Worm (Caenorhabditis elegans) whole organism, late embryonic: Measurements from ENCODE around the gene sre-41.

Experiments
- C38D4.7 ChIP-seq: fragments of 200-800 bp; sonication (Bioruptor generic); optimal IDR thresholded peaks from 2 replicates; lab custom pipeline; 2018; ENCODE audit warnings: mild to moderate bottlenecking, missing genetic modification characterization, moderate library complexity, missing compliant biosample characterization
- F13H6.1 ChIP-seq: sonication (generic microtip); optimal IDR thresholded peaks from 2 replicates; lab custom pipeline; 2016; ENCODE audit warnings: missing genetic modification characterization, missing compliant biosample characterization
- K09A11.1 ChIP-seq: sonication (generic microtip); optimal IDR thresholded peaks from 2 replicates; lab custom pipeline; 2017; ENCODE audit warnings: antibody characterized with exemption, mild to moderate bottlenecking, missing genetic modification characterization, missing compliant biosample characterization; ENCODE audit not compliant: insufficient read depth
- Y22D7AL.16 ChIP-seq: sonication (generic microtip); optimal IDR thresholded peaks from 2 replicates; lab custom pipeline; 2016; ENCODE audit warnings: missing genetic modification characterization, missing compliant biosample characterization
- ahr-1 ChIP-seq: sonication (generic microtip); optimal IDR thresholded peaks from 2 replicates; lab custom pipeline; 2016; ENCODE audit warnings: missing genetic modification characterization, missing compliant biosample characterization
- ama-1 ChIP-seq: fragments of 150-350 bp; optimal IDR thresholded peaks from 2 replicates; lab custom pipeline; 2014
- ceh-2 ChIP-seq: sonication (generic microtip); optimal IDR thresholded peaks from 2 replicates; lab custom pipeline; 2016; ENCODE audit warnings: missing genotype, missing genetic modification characterization, missing compliant biosample characterization
- ceh-22 ChIP-seq: sonication (generic microtip); optimal IDR thresholded peaks from 2 replicates; lab custom pipeline; 2017; ENCODE audit warnings: missing biosample characterization, missing genetic modification characterization
- ceh-24 ChIP-seq: sonication (generic microtip); optimal IDR thresholded peaks from 2 replicates; lab custom pipeline; 2016; ENCODE audit warnings: mild to moderate bottlenecking, missing genetic modification characterization, missing compliant biosample characterization
- ceh-30 ChIP-seq: fragments of 150-350 bp; optimal IDR thresholded peaks from 2 replicates; lab custom pipeline; 2014; ENCODE audit warnings: missing biosample characterization, missing genetic modification characterization
- ceh-31 ChIP-seq: sonication (generic microtip); optimal IDR thresholded peaks from 2 replicates; lab custom pipeline; 2016; ENCODE audit warnings: missing genetic modification characterization, missing compliant biosample characterization
- ceh-34 ChIP-seq: sonication (generic microtip); optimal IDR thresholded peaks from 2 replicates; lab custom pipeline; 2016; ENCODE audit warnings: mild to moderate bottlenecking, missing genetic modification characterization, missing compliant biosample characterization
- ceh-45 ChIP-seq: fragments of 200-800 bp; sonication (Bioruptor generic); IDR thresholded peaks from 2 replicates; pipeline ENCODE4 v1.3.6; 2022; ENCODE audit warnings: missing genetic modification reagents, missing genetic modification characterization, missing compliant biosample characterization
- ceh-48 ChIP-seq: sonication (generic microtip); optimal IDR thresholded peaks from 2 replicates; lab custom pipeline; 2016; ENCODE audit warnings: missing genetic modification characterization, inconsistent platforms, missing compliant biosample characterization
- ceh-6 ChIP-seq: fragments of 200-800 bp; sonication (Bioruptor generic); optimal IDR thresholded peaks from 2 replicates; lab custom pipeline; 2018; ENCODE audit warnings: mild to moderate bottlenecking, missing genetic modification characterization, missing compliant biosample characterization
- ceh-9 ChIP-seq: sonication (generic microtip); optimal IDR thresholded peaks from 2 replicates; lab custom pipeline; 2016; ENCODE audit warnings: mild to moderate bottlenecking, missing genetic modification characterization, inconsistent platforms, missing compliant biosample characterization
- che-1 ChIP-seq: sonication (generic microtip); optimal IDR thresholded peaks from 2 replicates; lab custom pipeline; 2016; ENCODE audit warnings: mild to moderate bottlenecking, missing genetic modification characterization, missing compliant biosample characterization
- dmd-4 ChIP-seq: sonication (generic microtip); optimal IDR thresholded peaks from 2 replicates; lab custom pipeline; 2016; ENCODE audit warnings: borderline replicate concordance, missing genetic modification characterization, missing compliant biosample characterization
- ets-4 ChIP-seq: sonication (generic microtip); optimal IDR thresholded peaks from 2 replicates; lab custom pipeline; 2016; ENCODE audit warnings: missing genetic modification characterization, missing compliant biosample characterization
- eyg-1 ChIP-seq: sonication (generic microtip); optimal IDR thresholded peaks from 2 replicates; lab custom pipeline; 2016; ENCODE audit warnings: missing genotype, missing genetic modification characterization, missing compliant biosample characterization
- fax-1 ChIP-seq: sonication (generic microtip); optimal IDR thresholded peaks from 2 replicates; lab custom pipeline; 2016; ENCODE audit warnings: missing genotype, missing genetic modification characterization, missing compliant biosample characterization
- gmeb-2 ChIP-seq: sonication (generic microtip); optimal IDR thresholded peaks from 2 replicates; lab custom pipeline; 2016; ENCODE audit warnings: missing genetic modification characterization, inconsistent platforms, missing compliant biosample characterization
- hlh-13 ChIP-seq: fragments of 200-800 bp; sonication (Bioruptor generic); optimal IDR thresholded peaks from 2 replicates; lab custom pipeline; 2018; ENCODE audit warnings: mild to moderate bottlenecking, missing genetic modification characterization, missing compliant biosample characterization
- hlh-15 ChIP-seq: sonication (generic microtip); optimal IDR thresholded peaks from 2 replicates; lab custom pipeline; 2016; ENCODE audit warnings: missing genetic modification characterization, missing compliant biosample characterization
- hlh-30 ChIP-seq: sonication (generic microtip); optimal IDR thresholded peaks from 2 replicates; lab custom pipeline; 2017; ENCODE audit warnings: antibody characterized with exemption, missing genetic modification characterization, missing compliant biosample characterization; ENCODE audit not compliant: insufficient read depth
- lim-6 ChIP-seq: sonication (generic microtip); optimal IDR thresholded peaks from 2 replicates; lab custom pipeline; 2016; ENCODE audit warnings: missing genetic modification characterization, missing compliant biosample characterization
- madf-2 ChIP-seq: sonication (generic microtip); optimal IDR thresholded peaks from 2 replicates; lab custom pipeline; 2017; ENCODE audit warnings: missing genetic modification characterization, missing compliant biosample characterization
- mec-3 ChIP-seq: sonication (generic microtip); optimal IDR thresholded peaks from 2 replicates; lab custom pipeline; 2016; ENCODE audit warnings: borderline replicate concordance, missing genetic modification characterization, missing compliant biosample characterization
- nfya-1 ChIP-seq: sonication (generic microtip); optimal IDR thresholded peaks from 2 replicates; lab custom pipeline; 2017; ENCODE audit warnings: missing genetic modification characterization, mild to moderate bottlenecking, missing compliant biosample characterization, antibody characterized with exemption, moderate library complexity
- nhr-232 ChIP-seq: sonication (generic microtip); optimal IDR thresholded peaks from 2 replicates; lab custom pipeline; 2016; ENCODE audit warnings: missing genetic modification characterization, missing compliant biosample characterization
- pax-1 ChIP-seq: fragments of 150-350 bp; optimal IDR thresholded peaks from 2 replicates; lab custom pipeline; 2014; ENCODE audit warnings: missing biosample characterization, missing genetic modification characterization
- syd-9 ChIP-seq: sonication (generic microtip); optimal IDR thresholded peaks from 2 replicates; lab custom pipeline; 2016; ENCODE audit warnings: mild to moderate bottlenecking, missing genetic modification characterization, moderate library complexity, missing compliant biosample characterization
- tbx-2 ChIP-seq: sonication (generic microtip); optimal IDR thresholded peaks from 2 replicates; lab custom pipeline; 2016; ENCODE audit warnings: missing genetic modification characterization, missing compliant biosample characterization
- unc-3 ChIP-seq, 2 experiments: fragments of 200-800 bp in 1 of 2; sonication (Bioruptor generic) in 1 of 2; sonication (generic microtip) in 1 of 2; conservative IDR thresholded peaks in 1 of 2; optimal IDR thresholded peaks in 1 of 2; 2 replicates each; pipeline versions ENCODE4 v1.3.6 to Lab custom; 2016 to 2022; ENCODE audit warnings: missing compliant biosample characterization in 2 of 2, missing genetic modification characterization in 2 of 2, missing genetic modification reagents in 1 of 2
- unc-42 ChIP-seq: sonication (generic microtip); optimal IDR thresholded peaks from 2 replicates; lab custom pipeline; 2016; ENCODE audit warnings: missing genotype, missing genetic modification characterization, missing compliant biosample characterization
- unc-86 ChIP-seq: sonication (generic microtip); optimal IDR thresholded peaks from 2 replicates; lab custom pipeline; 2016; ENCODE audit warnings: missing genetic modification characterization, missing compliant biosample characterization
- zip-5 ChIP-seq: sonication (generic microtip); optimal IDR thresholded peaks from 2 replicates; lab custom pipeline; 2016; ENCODE audit warnings: missing genetic modification characterization, missing compliant biosample characterization

Gene sre-41

ce11 chrII:12389783-12390182, 1.7 kb downstream of the sre-41 start, which contains the start of gene Y57A10B.6:
Gene Y57A10B.6, plus strand, starts transcription at chrII:12390083.
- TF ChIP-seq F13H6.1 (tag; lab: Kevin White, UChicago) = no peak
- TF ChIP-seq ceh-30 (tag; lab: Kevin White, UChicago) = no peak
- TF ChIP-seq ets-4 = no peak
- TF ChIP-seq ceh-31 = no peak

- no peak for TF ChIP-seq eyg-1 (tag; lab: Kevin White, UChicago)
- no peak for TF ChIP-seq C38D4.7 (GFP tag; lab: Kevin White, UChicago)
- TF ChIP-seq hlh-15 (tag; lab: Kevin White, UChicago) = no peak
Observed at ce11 chrII:12393690-12394089, 5.6 kb downstream of the sre-41 start, which contains the start of gene Y57A10B.7. Gene Y57A10B.7, minus strand, starts transcription at chrII:12393790.

ce11 chrII:12394138-12394537, 6.1 kb downstream of the sre-41 start:
- peak; percentile 38 for TF ChIP-seq ceh-48 (tag; lab: Kevin White, UChicago)
- TF ChIP-seq unc-42 = no peak

ce11 chrII:12397656-12398055, 9.6 kb downstream of the sre-41 start, which contains the start of gene F57G9.7:
Gene F57G9.7, minus strand, starts transcription at chrII:12397756.
- TF ChIP-seq fax-1 (tag; lab: Kevin White, UChicago) = no peak
- TF ChIP-seq Y22D7AL.16 (tag; lab: Kevin White, UChicago) = no peak
- no peak for TF ChIP-seq ama-1
- no peak for TF ChIP-seq eyg-1 (tag; lab: Kevin White, UChicago)
- no peak for TF ChIP-seq mec-3 (tag; lab: Kevin White, UChicago)
- no peak for TF ChIP-seq syd-9 (tag; lab: Kevin White, UChicago)
- no peak for TF ChIP-seq nhr-232 (tag; lab: Kevin White, UChicago)
- no peak for TF ChIP-seq gmeb-2 (tag; lab: Kevin White, UChicago)
- TF ChIP-seq madf-2 (tag; lab: Kevin White, UChicago) = no peak
- TF ChIP-seq che-1 (tag; lab: Kevin White, UChicago) = no peak
- TF ChIP-seq K09A11.1 (tag; lab: Kevin White, UChicago) = no peak
- no peak for TF ChIP-seq ceh-34

- TF ChIP-seq lim-6 (tag; lab: Kevin White, UChicago) (no peak), ceh-48 (tag; lab: Kevin White, UChicago) (no peak), ceh-45 (GFP tag; lab: Robert Waterston, UW) (no peak), dmd-4 (no peak), hlh-30 (tag; lab: Kevin White, UChicago) (no peak), ama-1 (no peak), hlh-13 (no peak), Y22D7AL.16 (tag; lab: Kevin White, UChicago) (no peak), pax-1 (tag; lab: Kevin White, UChicago) (no peak), ceh-9 (tag; lab: Kevin White, UChicago) (no peak), mec-3 (tag; lab: Kevin White, UChicago) (no peak), ceh-2 (tag; lab: Kevin White, UChicago) (no peak), tbx-2 (tag; lab: Kevin White, UChicago) (no peak)
- TF ChIP-seq, all 69 proteins: peak for 0
Observed at ce11 chrII:12401791-12402190, 13.7 kb downstream of the sre-41 start, which contains the start of gene sre-29. Gene sre-29, minus strand, starts transcription at chrII:12401891.

ce11 chrII:12406394-12406793, 18.3 kb downstream of the sre-41 start, which contains the start of gene sre-30:
Gene sre-30, minus strand, starts transcription at chrII:12406494.
- no peak for TF ChIP-seq unc-86 (tag; lab: Kevin White, UChicago)
- no peak for TF ChIP-seq ceh-24 (tag; lab: Kevin White, UChicago)
- TF ChIP-seq ahr-1 (tag; lab: Kevin White, UChicago) = no peak
- TF ChIP-seq ceh-6 (GFP tag; lab: Kevin White, UChicago) = no peak
- TF ChIP-seq nfya-1 (tag; lab: Kevin White, UChicago) = no peak
- TF ChIP-seq unc-3 (GFP tag; conservative IDR thresholded peaks at IDR 0.05; lab: Robert Waterston, UW) = no peak
- TF ChIP-seq unc-3 (tag; optimal IDR thresholded peaks at IDR 0.05; lab: Kevin White, UChicago) = no peak
- no peak for TF ChIP-seq zip-5
- TF ChIP-seq ceh-22 (tag; lab: Kevin White, UChicago) = no peak
- no peak for TF ChIP-seq madf-2 (tag; lab: Kevin White, UChicago)
- TF ChIP-seq, all 69 proteins: peak for 0
